Worm (Caenorhabditis elegans): Measurements from ENCODE around the gene Y54E2A.5.

ce11 chrII:14757711-14758110, at the start of gene Y54E2A.5:
- TF ChIP-seq hmbx-1 (tag; optimal IDR thresholded peaks at IDR 0.05) (no peak), ama-1 (optimal IDR thresholded peaks at IDR 0.05) (no peak), B0310.2 (tag; optimal IDR thresholded peaks at IDR 0.05) (no peak), sea-1 (GFP tag; conservative IDR thresholded peaks at IDR 0.05) (no peak)
